Worm (Caenorhabditis elegans): ENCODE results near the gene alkb-1.
"Not testable (repeated sequence)": the region's sequence is repeated elsewhere in the genome, so short reads cannot be mapped to it uniquely, and the experiment has no call there.

Gene alkb-1

DNA sequence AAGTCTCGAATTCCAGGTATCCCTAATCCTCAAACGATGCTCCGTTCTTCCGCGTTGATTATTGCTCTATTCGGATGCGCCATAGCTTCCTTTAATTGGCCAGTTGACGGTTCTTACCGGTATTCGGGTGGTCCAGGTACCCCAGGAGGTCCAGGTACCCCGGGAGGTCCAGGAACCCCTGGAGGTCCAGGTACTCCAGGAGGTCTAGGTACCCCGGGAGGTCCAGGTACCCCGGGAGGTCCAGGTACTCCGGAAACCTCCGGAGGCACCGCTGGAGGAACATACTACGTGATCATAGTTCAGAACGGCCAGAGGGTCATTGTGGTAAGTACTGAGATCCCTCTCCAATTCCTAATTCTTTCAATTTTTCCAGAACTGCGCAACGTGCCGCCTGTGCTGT, 55.5 kb downstream of the alkb-1 start, which contains the start of gene Y51H7C.1:
Gene Y51H7C.1, plus strand, starts transcription at position 17 of the 400 bp plus-strand sequence.
- not testable (repeated sequence) for TF ChIP-seq unc-42, ceh-24, odd-2 (tag; optimal IDR thresholded peaks at IDR 0.05)

Data from whole organism, late embryonic.